Fruit fly (Drosophila melanogaster) whole organism, embryonic: ENCODE results near the gene CG5013.

Experiments used
- ATbp ChIP-seq: fragments of 200-800 bp; sonication (Bioruptor generic); optimal IDR thresholded peaks from 2 replicates; lab custom pipeline; 2017; ENCODE audit warnings: missing biosample characterization, mild to moderate bottlenecking, missing genetic modification characterization, missing genetic modification reagents
- B-H1 ChIP-seq: fragments of 200-800 bp; sonication (Bioruptor generic); IDR thresholded peaks from 3 replicates; pipeline ENCODE4 v1.3.6; 2022; ENCODE audit warnings: missing biosample characterization, missing genetic modification characterization
- CG13123 ChIP-seq: fragments of 200-800 bp; sonication (Bioruptor generic); optimal IDR thresholded peaks from 2 replicates; lab custom pipeline; 2016; ENCODE audit warnings: missing biosample characterization, missing genetic modification characterization
- CG14667 ChIP-seq: fragments of 200-800 bp; sonication (Bioruptor generic); IDR thresholded peaks from 2 replicates; pipeline ENCODE4 v1.3.6; 2022; ENCODE audit warnings: missing biosample characterization, missing genetic modification characterization
- CG14860 ChIP-seq: fragments of 200-800 bp; sonication (Bioruptor generic); IDR thresholded peaks from 3 replicates; pipeline ENCODE4 v1.3.6; 2022; ENCODE audit warnings: missing biosample characterization, missing genetic modification characterization; ENCODE audit not compliant: partially characterized antibody
- CG1602 ChIP-seq: fragments of 200-800 bp; sonication (Bioruptor generic); optimal IDR thresholded peaks from 3 replicates; lab custom pipeline; 2016; ENCODE audit warnings: missing biosample characterization, missing genetic modification characterization
- CG1603 ChIP-seq: fragments of 200-800 bp; sonication (Bioruptor generic); optimal IDR thresholded peaks from 2 replicates; lab custom pipeline; 2019; ENCODE audit warnings: missing biosample characterization, mild to moderate bottlenecking, missing genetic modification characterization, moderate library complexity
- CG18764 ChIP-seq: fragments of 200-800 bp; sonication (Bioruptor generic); optimal IDR thresholded peaks from 3 replicates; lab custom pipeline; 2016; ENCODE audit warnings: missing biosample characterization, missing genetic modification characterization
- CG2116 ChIP-seq: fragments of 200-800 bp; sonication (Bioruptor generic); optimal IDR thresholded peaks from 3 replicates; lab custom pipeline; 2018; ENCODE audit warnings: missing biosample characterization, mild to moderate bottlenecking, missing genetic modification characterization
- CG2120 ChIP-seq: fragments of 200-800 bp; sonication (Bioruptor generic); optimal IDR thresholded peaks from 3 replicates; lab custom pipeline; 2016; ENCODE audit warnings: missing biosample characterization, missing genetic modification characterization
- CG2129 ChIP-seq: fragments of 200-800 bp; sonication (Bioruptor generic); IDR thresholded peaks from 2 replicates; pipeline ENCODE4 v1.3.6; 2022; ENCODE audit warnings: missing biosample characterization, missing genetic modification characterization; ENCODE audit not compliant: partially characterized antibody
- CG4854 ChIP-seq: fragments of 200-800 bp; sonication (Bioruptor generic); optimal IDR thresholded peaks from 2 replicates; lab custom pipeline; 2016; ENCODE audit warnings: missing biosample characterization, missing genetic modification characterization, inconsistent platforms
- CG7556 ChIP-seq: fragments of 200-800 bp; sonication (Bioruptor generic); optimal IDR thresholded peaks from 2 replicates; lab custom pipeline; 2017; ENCODE audit warnings: missing biosample characterization, mild to moderate bottlenecking, missing genetic modification characterization
- CG8290 ChIP-seq, 3 experiments: fragments of 200-800 bp; sonication (Bioruptor generic); optimal IDR thresholded peaks; 2 replicates each; lab custom pipeline; 2016 to 2019; ENCODE audit warnings: missing biosample characterization in 3 of 3, missing genetic modification characterization in 3 of 3, mild to moderate bottlenecking in 2 of 3, moderate library complexity in 1 of 3
- CG8924 ChIP-seq: fragments of 200-800 bp; optimal IDR thresholded peaks from 3 replicates; lab custom pipeline; 2019; ENCODE audit warnings: missing biosample characterization, mild to moderate bottlenecking, missing genetic modification characterization, moderate library complexity
- CG9215 ChIP-seq: fragments of 200-800 bp; sonication (Bioruptor generic); IDR thresholded peaks from 2 replicates; pipeline ENCODE4 v1.3.6; 2022; ENCODE audit warnings: missing biosample characterization, missing genetic modification characterization
- D19B ChIP-seq: fragments of 200-800 bp; sonication (Bioruptor generic); optimal IDR thresholded peaks from 2 replicates; lab custom pipeline; 2017; ENCODE audit warnings: missing biosample characterization, mild to moderate bottlenecking, missing genetic modification characterization
- Ets97D ChIP-seq: fragments of 200-800 bp; sonication (Bioruptor generic); optimal IDR thresholded peaks from 3 replicates; lab custom pipeline; 2016; ENCODE audit warnings: missing biosample characterization, missing genetic modification characterization
- Gug ChIP-seq: fragments of 200-800 bp; sonication (Bioruptor generic); IDR thresholded peaks from 4 replicates; pipeline ENCODE4 v1.3.6; 2022; ENCODE audit warnings: missing biosample characterization, missing genetic modification characterization
- H15 ChIP-seq: fragments of 200-800 bp; sonication (Bioruptor generic); IDR thresholded peaks from 3 replicates; pipeline ENCODE4 v1.3.6; 2022; ENCODE audit warnings: missing biosample characterization, missing genetic modification characterization
- Hand ChIP-seq: fragments of 200-800 bp; sonication (Bioruptor generic); optimal IDR thresholded peaks from 2 replicates; lab custom pipeline; 2017; ENCODE audit warnings: mild to moderate bottlenecking, missing biosample characterization, missing genetic modification reagents, missing genetic modification characterization
- MTF-1 ChIP-seq: fragments of 200-800 bp; sonication (Bioruptor generic); optimal IDR thresholded peaks from 2 replicates; lab custom pipeline; 2018; ENCODE audit warnings: missing biosample characterization, mild to moderate bottlenecking, missing genetic modification characterization, borderline replicate concordance
- NFAT ChIP-seq: fragments of 200-800 bp; sonication (Bioruptor generic); IDR thresholded peaks from 2 replicates; pipeline ENCODE4 v1.3.6; 2022; ENCODE audit warnings: missing biosample characterization, missing genetic modification characterization
- Opbp ChIP-seq: fragments of 200-800 bp; sonication (Bioruptor generic); IDR thresholded peaks from 3 replicates; pipeline ENCODE4 v1.3.6; 2022; ENCODE audit warnings: missing biosample characterization, missing genetic modification characterization; ENCODE audit not compliant: partially characterized antibody
- Pdp1 ChIP-seq, 2 experiments: fragments of 200-800 bp; sonication (Bioruptor generic); optimal IDR thresholded peaks; 3 replicates each; lab custom pipeline; 2016; ENCODE audit warnings: missing biosample characterization in 2 of 2, missing genetic modification characterization in 2 of 2, mild to moderate bottlenecking in 1 of 2, moderate library complexity in 1 of 2
- Sry-β ChIP-seq: fragments of 200-800 bp; sonication (Bioruptor generic); optimal IDR thresholded peaks from 2 replicates; lab custom pipeline; 2018; ENCODE audit warnings: missing biosample characterization, mild to moderate bottlenecking, missing genetic modification characterization, moderate library complexity
- Vsx1 ChIP-seq: fragments of 200-800 bp; sonication (Bioruptor generic); optimal IDR thresholded peaks from 2 replicates; lab custom pipeline; 2017; ENCODE audit warnings: missing biosample characterization, mild to moderate bottlenecking, missing genetic modification characterization, missing genetic modification reagents
- ab ChIP-seq: fragments of 200-800 bp; sonication (Bioruptor generic); optimal IDR thresholded peaks from 2 replicates; lab custom pipeline; 2016; ENCODE audit warnings: missing biosample characterization, missing genetic modification characterization
- abd-A ChIP-seq: fragments of 200-800 bp; sonication (Bioruptor generic); optimal IDR thresholded peaks from 3 replicates; lab custom pipeline; 2019; ENCODE audit warnings: missing biosample characterization, mild to moderate bottlenecking, missing genetic modification characterization, moderate library complexity
- ac ChIP-seq: fragments of 200-800 bp; sonication (Bioruptor generic); optimal IDR thresholded peaks from 3 replicates; lab custom pipeline; 2017; ENCODE audit warnings: missing biosample characterization, mild to moderate bottlenecking, missing genetic modification characterization
- ewg ChIP-seq: fragments of 200-800 bp; sonication (Bioruptor generic); optimal IDR thresholded peaks from 3 replicates; lab custom pipeline; 2017; ENCODE audit warnings: mild to moderate bottlenecking, missing biosample characterization, missing genetic modification reagents, missing genetic modification characterization
- exex ChIP-seq: fragments of 200-800 bp; sonication (Bioruptor generic); optimal IDR thresholded peaks from 4 replicates; lab custom pipeline; 2018; ENCODE audit warnings: missing biosample characterization, mild to moderate bottlenecking, missing genetic modification characterization, moderate library complexity
- fu2 ChIP-seq: fragments of 200-800 bp; sonication (Bioruptor generic); optimal IDR thresholded peaks from 2 replicates; lab custom pipeline; 2016; ENCODE audit warnings: missing biosample characterization, missing genetic modification characterization
- gcm ChIP-seq: fragments of 200-800 bp; sonication (Bioruptor generic); optimal IDR thresholded peaks from 2 replicates; lab custom pipeline; 2019; ENCODE audit warnings: missing biosample characterization, mild to moderate bottlenecking, missing genetic modification characterization, moderate library complexity
- gem ChIP-seq: fragments of 200-800 bp; sonication (Bioruptor generic); optimal IDR thresholded peaks from 2 replicates; lab custom pipeline; 2019; ENCODE audit warnings: missing biosample characterization, mild to moderate bottlenecking, missing genetic modification characterization, moderate library complexity
- maf-S ChIP-seq: fragments of 200-800 bp; sonication (Bioruptor generic); optimal IDR thresholded peaks from 2 replicates; lab custom pipeline; 2016; ENCODE audit warnings: missing biosample characterization, missing genetic modification characterization
- mirr ChIP-seq: fragments of 200-800 bp; sonication (Bioruptor generic); optimal IDR thresholded peaks from 3 replicates; lab custom pipeline; 2018; ENCODE audit warnings: missing biosample characterization, mild to moderate bottlenecking, missing genetic modification characterization
- mld ChIP-seq: fragments of 200-800 bp; sonication (Bioruptor generic); IDR thresholded peaks from 3 replicates; pipeline ENCODE4 v1.3.6; 2022; ENCODE audit warnings: missing biosample characterization, missing genetic modification characterization; ENCODE audit not compliant: partially characterized antibody
- nau ChIP-seq: fragments of 200-800 bp; sonication (Bioruptor generic); optimal IDR thresholded peaks from 3 replicates; lab custom pipeline; 2017; ENCODE audit warnings: missing biosample characterization, mild to moderate bottlenecking, missing genetic modification characterization, missing genetic modification reagents
- pb ChIP-seq: fragments of 200-800 bp; sonication (Bioruptor generic); optimal IDR thresholded peaks from 3 replicates; lab custom pipeline; 2016; ENCODE audit warnings: missing biosample characterization, missing genetic modification characterization
- peb ChIP-seq: fragments of 200-800 bp; sonication (Bioruptor generic); IDR thresholded peaks from 2 replicates; pipeline ENCODE4 v1.3.6; 2022; ENCODE audit warnings: missing biosample characterization, missing genetic modification characterization
- phol ChIP-seq: fragments of 200-800 bp; sonication (Bioruptor generic); optimal IDR thresholded peaks from 3 replicates; lab custom pipeline; 2018; ENCODE audit warnings: missing biosample characterization, mild to moderate bottlenecking, missing genetic modification characterization, moderate library complexity
- salm ChIP-seq: fragments of 200-800 bp; sonication (Bioruptor generic); optimal IDR thresholded peaks from 2 replicates; lab custom pipeline; 2018; ENCODE audit warnings: missing biosample characterization, mild to moderate bottlenecking, missing genetic modification characterization
- sd ChIP-seq: fragments of 200-800 bp; sonication (Bioruptor generic); optimal IDR thresholded peaks from 3 replicates; lab custom pipeline; 2018; ENCODE audit warnings: missing biosample characterization, mild to moderate bottlenecking, missing genetic modification characterization, moderate library complexity
- seq ChIP-seq: fragments of 200-800 bp; sonication (Bioruptor generic); IDR thresholded peaks from 2 replicates; pipeline ENCODE4 v1.3.6; 2022; ENCODE audit warnings: missing biosample characterization, missing genetic modification characterization
- slp2 ChIP-seq: fragments of 200-800 bp; sonication (Bioruptor generic); optimal IDR thresholded peaks from 2 replicates; lab custom pipeline; 2016; ENCODE audit warnings: missing biosample characterization, missing genetic modification characterization
- sqz ChIP-seq: fragments of 200-800 bp; sonication (Bioruptor generic); optimal IDR thresholded peaks from 3 replicates; lab custom pipeline; 2018; ENCODE audit warnings: missing biosample characterization, mild to moderate bottlenecking, missing genetic modification characterization
- vfl ChIP-seq: fragments of 200-800 bp; sonication (Bioruptor generic); optimal IDR thresholded peaks from 2 replicates; lab custom pipeline; 2016; ENCODE audit warnings: missing biosample characterization, missing genetic modification characterization
- vvl ChIP-seq: fragments of 200-800 bp; sonication (Bioruptor generic); IDR thresholded peaks from 2 replicates; pipeline ENCODE4 v1.3.6; 2022; ENCODE audit warnings: missing biosample characterization, missing genetic modification characterization
- zen2 ChIP-seq: fragments of 200-800 bp; sonication (Bioruptor generic); IDR thresholded peaks from 3 replicates; pipeline ENCODE4 v1.3.6; 2022; ENCODE audit warnings: missing biosample characterization, missing genetic modification characterization; ENCODE audit not compliant: partially characterized antibody

CG5013 gene

dm6 chr3R:16010009-16010505, 39.4 kb upstream of the CG5013 start (continued):
- TF ChIP-seq mirr (peak; percentile 40), sd (tag; lab: Kevin White, UChicago) (peak; percentile 65), seq (GFP tag; lab: Robert Waterston, UW) (peak; percentile 25; the same call in 1 of the 2 replicates), slp2 (GFP tag; lab: Kevin White, UChicago) (no peak), CG2120 (GFP tag; lab: Kevin White, UChicago) (no peak), Hand (GFP tag; lab: Kevin White, UChicago) (no peak), Opbp (GFP tag; lab: Robert Waterston, UW) (no peak), phol (tag; lab: Kevin White, UChicago) (peak; percentile 67), CG8924 (tag; lab: Kevin White, UChicago) (no peak), ab (GFP tag; lab: Kevin White, UChicago) (no peak), salm (tag; lab: Kevin White, UChicago) (no peak), mld (GFP tag; lab: Robert Waterston, UW) (no peak), vvl (GFP tag; lab: Robert Waterston, UW) (no peak), abd-A (no peak), nau (GFP tag; lab: Kevin White, UChicago) (no peak), B-H1 (GFP tag; lab: Robert Waterston, UW) (no peak), Pdp1 (GFP tag; optimal IDR thresholded peaks at IDR 0.05; lab: Kevin White, UChicago) (peak in 1 of 2 experiments; percentile 2), zen2 (GFP tag; lab: Robert Waterston, UW) (no peak), vfl (GFP tag; lab: Kevin White, UChicago) (no peak), ATbp (GFP tag; lab: Kevin White, UChicago) (no peak), MTF-1 (no peak), Sry-β (GFP tag; lab: Kevin White, UChicago) (no peak), CG7556 (GFP tag; lab: Kevin White, UChicago) (no peak), CG14667 (no peak), CG2116 (no peak), maf-S (GFP tag; lab: Kevin White, UChicago) (no peak), CG2129 (no peak), Vsx1 (GFP tag; lab: Kevin White, UChicago) (no peak), CG18764 (no peak), pb (no peak), Gug (GFP tag; lab: Robert Waterston, UW) (no peak), gem (tag; lab: Kevin White, UChicago) (no peak), gcm (GFP tag; lab: Kevin White, UChicago) (no peak), exex (tag; lab: Kevin White, UChicago) (peak; percentile 68), fu2 (GFP tag; lab: Kevin White, UChicago) (no peak), ac (GFP tag; lab: Kevin White, UChicago) (no peak), Ets97D (GFP tag; lab: Kevin White, UChicago) (no peak), CG4854 (GFP tag; lab: Kevin White, UChicago) (no peak), H15 (GFP tag; lab: Robert Waterston, UW) (no peak), CG13123 (GFP tag; lab: Kevin White, UChicago) (no peak), ewg (no peak), NFAT (GFP tag; lab: Robert Waterston, UW) (no peak), CG14860 (no peak), D19B (no peak), peb (GFP tag; lab: Robert Waterston, UW) (no peak), CG1602 (no peak), sqz (GFP tag; lab: Kevin White, UChicago) (no peak), CG9215 (GFP tag; lab: Robert Waterston, UW) (no peak), CG1603 (no peak), CG8290 (GFP tag; optimal IDR thresholded peaks at IDR 0.05; lab: Kevin White, UChicago) (no peak), CG8290 (tag; optimal IDR thresholded peaks at IDR 0.05; lab: Kevin White, UChicago) (no peak)
